Worm (Caenorhabditis elegans): ENCODE results near the gene F20A1.8.

ce11 chrV:7059350-7059749 lies 11.9 kb upstream of the F20A1.8 start, which contains the start of gene mdt-6:
- TF ChIP-seq ztf-4 (tag; optimal IDR thresholded peaks at IDR 0.05) (no peak), skn-1 (tag; optimal IDR thresholded peaks at IDR 0.05) (no peak), unc-62 (GFP tag; optimal IDR thresholded peaks at IDR 0.05) (no peak), aly-2 (tag; optimal IDR thresholded peaks at IDR 0.05) (no peak), fkh-10 (GFP tag; optimal IDR thresholded peaks at IDR 0.05) (no peak), fkh-2 (tag; optimal IDR thresholded peaks at IDR 0.05) (no peak)
